Worm (Caenorhabditis elegans) whole organism, mixed stage, embryonic: ENCODE data around the gene F59E11.6.

Source experiments
- sem-2 ChIP-seq: fragments of 200-800 bp; sonication (Bioruptor generic); optimal IDR thresholded peaks from 2 replicates; lab custom pipeline; 2018; ENCODE audit warnings: mild to moderate bottlenecking, missing genetic modification characterization, missing compliant biosample characterization
- ztf-11 ChIP-seq: fragments of 150-350 bp; optimal IDR thresholded peaks from 2 replicates; lab custom pipeline; 2014; ENCODE audit warnings: missing biosample characterization, missing genetic modification characterization

- no peak for TF ChIP-seq ztf-11 (tag; lab: Kevin White, UChicago)
- TF ChIP-seq sem-2 (GFP tag; lab: Kevin White, UChicago): no peak
Observed at ce11 chrV:8988104-8988503, 3.5 kb upstream of the F59E11.6 start, which contains the start of gene str-87.
